Worm (Caenorhabditis elegans) whole organism, early embryonic: ENCODE measurements around the gene lin-13.

ENCODE experiments used
- F13C5.2 ChIP-seq: sonication (generic microtip); optimal IDR thresholded peaks from 2 replicates; lab custom pipeline; 2017; ENCODE audit warnings: mild to moderate bottlenecking, missing genetic modification characterization, inconsistent platforms, missing compliant biosample characterization
- ets-7 ChIP-seq: sonication (generic microtip); optimal IDR thresholded peaks from 2 replicates; lab custom pipeline; 2016; ENCODE audit warnings: missing genotype, missing genetic modification characterization, missing compliant biosample characterization
- hmbx-1 ChIP-seq: sonication (generic microtip); optimal IDR thresholded peaks from 2 replicates; lab custom pipeline; 2016; ENCODE audit warnings: mild to moderate bottlenecking, missing genetic modification characterization, missing compliant biosample characterization

- TF ChIP-seq ets-7 (tag; lab: Kevin White, UChicago) = no peak
- TF ChIP-seq hmbx-1 (tag; lab: Kevin White, UChicago) = no peak
- TF ChIP-seq F13C5.2 (tag; lab: Kevin White, UChicago) = no peak
Measured at ce11 chrIII:7758562-7758961, 49.3 kb upstream of the lin-13 start, which contains the start of gene pcp-1.
